Fruit fly (Drosophila melanogaster): ENCODE measurements around the gene Cpr72Ec.
A peak's percentile ranks its signal among the peaks of the same experiment; 100 is the strongest.

Cpr72Ec gene

DNA sequence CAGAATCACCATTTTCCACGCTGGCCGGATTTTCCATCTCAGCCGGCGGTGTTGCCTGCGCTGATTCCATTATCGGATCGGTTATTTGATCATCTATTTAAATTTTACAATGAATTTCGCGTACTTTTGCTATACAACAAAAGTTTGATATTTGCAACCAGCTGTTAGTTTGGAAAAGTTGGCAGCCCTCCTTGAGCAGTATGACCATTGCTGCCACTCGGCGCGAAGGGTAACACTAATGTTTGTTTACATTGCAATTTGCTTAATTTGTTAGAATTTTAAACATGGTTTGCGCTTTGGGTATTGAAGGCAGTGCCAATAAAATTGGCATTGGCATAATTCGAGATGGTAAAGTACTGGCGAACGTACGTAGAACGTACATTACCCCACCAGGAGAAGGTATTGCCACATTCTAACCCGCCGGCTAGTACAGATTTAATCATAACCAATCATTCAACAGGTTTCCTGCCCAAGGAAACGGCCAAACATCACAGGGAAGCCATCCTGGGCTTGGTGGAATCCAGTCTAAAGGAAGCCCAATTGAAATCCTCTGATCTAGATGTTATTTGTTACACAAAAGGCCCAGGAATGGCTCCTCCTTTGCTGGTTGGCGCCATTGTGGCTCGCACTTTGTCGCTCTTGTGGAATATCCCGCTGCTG lies 15.2 kb downstream of the Cpr72Ec start, which contains the start of the genes Golgin104 and Tcs3 (continued):
- TF ChIP-seq CG15073 (GFP tag; optimal IDR thresholded peaks at IDR 0.05) (no peak), CG10267 (tag; optimal IDR thresholded peaks at IDR 0.05) (peak; percentile 3), HLH3B (GFP tag; IDR thresholded peaks at IDR 0.05) (no peak), seq (GFP tag; IDR thresholded peaks at IDR 0.05) (no peak), br (optimal IDR thresholded peaks at IDR 0.05) (no peak), CG14014 (GFP tag; IDR thresholded peaks at IDR 0.05) (no peak), Scr (GFP tag; IDR thresholded peaks at IDR 0.05; ENCODE audit: partially characterized antibody) (peak; percentile 38; the same call in 1 of the 2 replicates), Dek (tag; optimal IDR thresholded peaks at IDR 0.05) (no peak), repo (GFP tag; optimal IDR thresholded peaks at IDR 0.05) (no peak), tll (GFP tag; optimal IDR thresholded peaks at IDR 0.05) (peak in 1 of 2 experiments; percentile 7), Abd-B (GFP tag; optimal IDR thresholded peaks at IDR 0.05) (no peak), pzg (GFP tag; optimal IDR thresholded peaks at IDR 0.05) (peak; percentile 75), chif (GFP tag; optimal IDR thresholded peaks at IDR 0.05) (no peak), shn (GFP tag; optimal IDR thresholded peaks at IDR 0.05) (no peak), CG9817 (tag; optimal IDR thresholded peaks at IDR 0.05) (no peak), HLH4C (GFP tag; IDR thresholded peaks at IDR 0.05; ENCODE audit: partially characterized antibody) (0 out of 3 replicates have a peak, but pooled peaks have one; percentile 17), mam (GFP tag; optimal IDR thresholded peaks at IDR 0.05) (no peak), CG2199 (GFP tag; IDR thresholded peaks at IDR 0.05) (no peak), Gsc (GFP tag; IDR thresholded peaks at IDR 0.05) (no peak), kah (GFP tag; optimal IDR thresholded peaks at IDR 0.05) (peak; percentile 52), salm (tag; optimal IDR thresholded peaks at IDR 0.05) (no peak), Camta (GFP tag; optimal IDR thresholded peaks at IDR 0.05) (no peak), gfzf (GFP tag; optimal IDR thresholded peaks at IDR 0.05) (peak; percentile 69), CG12071 (GFP tag; optimal IDR thresholded peaks at IDR 0.05) (no peak), fru (optimal IDR thresholded peaks at IDR 0.05) (no peak), Fer1 (GFP tag; optimal IDR thresholded peaks at IDR 0.05) (no peak), wdn (GFP tag; IDR thresholded peaks at IDR 0.05) (no peak), cg (GFP tag; optimal IDR thresholded peaks at IDR 0.05) (no peak), bigmax (GFP tag; optimal IDR thresholded peaks at IDR 0.05) (peak; percentile 40), CG9609 (GFP tag; optimal IDR thresholded peaks at IDR 0.05) (no peak), CG3407 (GFP tag; optimal IDR thresholded peaks at IDR 0.05) (no peak), gsb-n (tag; optimal IDR thresholded peaks at IDR 0.05) (no peak), ken (GFP tag; IDR thresholded peaks at IDR 0.05) (no peak), CG10654 (GFP tag; optimal IDR thresholded peaks at IDR 0.05) (no peak), CG1603 (tag; optimal IDR thresholded peaks at IDR 0.05) (no peak), Ets97D (GFP tag; optimal IDR thresholded peaks at IDR 0.05) (peak; percentile 26), sens (GFP tag) (no peak), disco-r (GFP tag; optimal IDR thresholded peaks at IDR 0.05) (no peak), Fer3 (tag; optimal IDR thresholded peaks at IDR 0.05) (no peak), CG10321 (GFP tag; IDR thresholded peaks at IDR 0.05) (no peak), az2 (GFP tag; optimal IDR thresholded peaks at IDR 0.05) (no peak), Hmx (GFP tag; optimal IDR thresholded peaks at IDR 0.05) (no peak), croc (GFP tag; conservative IDR thresholded peaks at IDR 0.05) (no peak), CG8765 (GFP tag; IDR thresholded peaks at IDR 0.05) (no peak), onecut (GFP tag; IDR thresholded peaks at IDR 0.05) (no peak), prd (optimal IDR thresholded peaks at IDR 0.05) (no peak), prd (GFP tag; IDR thresholded peaks at IDR 0.05) (no peak), BEAF-32 (GFP tag; optimal IDR thresholded peaks at IDR 0.05) (peak; percentile 21), CG10274 (GFP tag; optimal IDR thresholded peaks at IDR 0.05) (no peak), Ptx1 (GFP tag; IDR thresholded peaks at IDR 0.05) (no peak), fd96Cb (tag; optimal IDR thresholded peaks at IDR 0.05) (no peak), Dfd (GFP tag; optimal IDR thresholded peaks at IDR 0.05) (no peak)
